Fruit fly (Drosophila melanogaster) whole organism, embryonic: Measurements from ENCODE around the gene Spec2.
A peak's percentile ranks its signal among the peaks of the same experiment; 100 is the strongest.

Experiments used
- Atf-2 ChIP-seq: fragments of 200-800 bp; sonication (Bioruptor generic); optimal IDR thresholded peaks from 2 replicates; lab custom pipeline; 2016; ENCODE audit warnings: missing biosample characterization, missing genetic modification characterization
- CG10321 ChIP-seq: fragments of 200-800 bp; sonication (Bioruptor generic); IDR thresholded peaks from 2 replicates; pipeline ENCODE4 v1.3.6; 2022; ENCODE audit warnings: missing biosample characterization, missing genetic modification characterization
- CG10654 ChIP-seq: fragments of 200-800 bp; sonication (Bioruptor generic); optimal IDR thresholded peaks from 2 replicates; lab custom pipeline; 2016; ENCODE audit warnings: missing biosample characterization, missing genetic modification characterization
- CG11560 ChIP-seq: fragments of 200-800 bp; sonication (Bioruptor generic); IDR thresholded peaks from 3 replicates; pipeline ENCODE4 v1.3.6; 2022; ENCODE audit warnings: missing biosample characterization, missing genetic modification characterization
- CG11695 ChIP-seq: fragments of 200-800 bp; sonication (Bioruptor generic); IDR thresholded peaks from 3 replicates; pipeline ENCODE4 v1.3.6; 2022; ENCODE audit warnings: missing biosample characterization, missing genetic modification characterization
- CG12236 ChIP-seq: fragments of 200-800 bp; sonication (Bioruptor generic); optimal IDR thresholded peaks from 2 replicates; lab custom pipeline; 2016; ENCODE audit warnings: missing biosample characterization, missing genetic modification characterization
- CG12391 ChIP-seq: fragments of 200-800 bp; sonication (Bioruptor generic); optimal IDR thresholded peaks from 3 replicates; lab custom pipeline; 2018; ENCODE audit warnings: missing biosample characterization, mild to moderate bottlenecking, missing genetic modification characterization, moderate library complexity
- CG12659 ChIP-seq: fragments of 200-800 bp; sonication (Bioruptor generic); optimal IDR thresholded peaks from 3 replicates; lab custom pipeline; 2017; ENCODE audit warnings: mild to moderate bottlenecking, missing biosample characterization, missing genetic modification reagents, missing genetic modification characterization
- CG1647 ChIP-seq: fragments of 200-800 bp; sonication (Bioruptor generic); optimal IDR thresholded peaks from 3 replicates; lab custom pipeline; 2016; ENCODE audit warnings: missing biosample characterization, missing genetic modification characterization
- CG16815 ChIP-seq: fragments of 200-800 bp; sonication (Bioruptor generic); optimal IDR thresholded peaks from 3 replicates; lab custom pipeline; 2017; ENCODE audit warnings: missing biosample characterization, mild to moderate bottlenecking, missing genetic modification characterization
- CG17186 ChIP-seq: fragments of 200-800 bp; sonication (Bioruptor generic); optimal IDR thresholded peaks from 3 replicates; lab custom pipeline; 2017; ENCODE audit warnings: missing biosample characterization, missing genetic modification reagents, missing genetic modification characterization
- CG17612 ChIP-seq: fragments of 200-800 bp; sonication (Bioruptor generic); IDR thresholded peaks from 2 replicates; pipeline ENCODE4 v1.3.6; 2022; ENCODE audit warnings: missing biosample characterization, missing genetic modification characterization
- CG17829 ChIP-seq: fragments of 200-800 bp; optimal IDR thresholded peaks from 2 replicates; lab custom pipeline; 2019; ENCODE audit warnings: missing biosample characterization, mild to moderate bottlenecking, missing genetic modification characterization, moderate library complexity
- CG1792 ChIP-seq: fragments of 200-800 bp; sonication (Bioruptor generic); optimal IDR thresholded peaks from 2 replicates; lab custom pipeline; 2016; ENCODE audit warnings: missing biosample characterization, missing genetic modification characterization
- CG18011 ChIP-seq: fragments of 200-800 bp; sonication (Bioruptor generic); optimal IDR thresholded peaks from 2 replicates; lab custom pipeline; 2017; ENCODE audit warnings: missing biosample characterization, missing genetic modification characterization, mild to moderate bottlenecking, moderate library complexity, missing genotype
- CG3065 ChIP-seq: fragments of 200-800 bp; sonication (Bioruptor generic); optimal IDR thresholded peaks from 2 replicates; lab custom pipeline; 2016; ENCODE audit warnings: missing biosample characterization, missing genetic modification characterization
- CG4424 ChIP-seq: fragments of 200-800 bp; sonication (Bioruptor generic); optimal IDR thresholded peaks from 3 replicates; lab custom pipeline; 2016; ENCODE audit warnings: missing biosample characterization, missing genetic modification characterization
- CG4820 ChIP-seq: fragments of 200-800 bp; sonication (Bioruptor generic); optimal IDR thresholded peaks from 3 replicates; lab custom pipeline; 2016; ENCODE audit warnings: missing biosample characterization, missing genetic modification characterization
- CG4854 ChIP-seq: fragments of 200-800 bp; sonication (Bioruptor generic); optimal IDR thresholded peaks from 2 replicates; lab custom pipeline; 2016; ENCODE audit warnings: missing biosample characterization, missing genetic modification characterization, inconsistent platforms
- CG6854 ChIP-seq: fragments of 200-800 bp; sonication (Bioruptor generic); optimal IDR thresholded peaks from 3 replicates; lab custom pipeline; 2017; ENCODE audit warnings: missing biosample characterization, mild to moderate bottlenecking, missing genetic modification characterization
- CTCF ChIP-seq: fragments of 200-800 bp; sonication (Bioruptor generic); optimal IDR thresholded peaks from 2 replicates; lab custom pipeline; 2017; ENCODE audit warnings: missing biosample characterization, mild to moderate bottlenecking, missing genetic modification characterization, moderate library complexity
- Doc2 ChIP-seq: fragments of 200-800 bp; sonication (Bioruptor generic); IDR thresholded peaks from 2 replicates; pipeline ENCODE4 v1.3.6; 2022; ENCODE audit warnings: missing biosample characterization, missing genetic modification characterization
- Dref ChIP-seq: fragments of 200-800 bp; sonication (Bioruptor generic); IDR thresholded peaks from 2 replicates; pipeline ENCODE4 v1.3.6; 2022; ENCODE audit warnings: missing biosample characterization, missing genetic modification characterization
- H2.0 ChIP-seq: fragments of 200-800 bp; sonication (Bioruptor generic); IDR thresholded peaks from 2 replicates; pipeline ENCODE4 v1.3.6; 2022; ENCODE audit warnings: missing biosample characterization, missing genetic modification characterization
- Hey ChIP-seq: fragments of 200-800 bp; sonication (Bioruptor generic); optimal IDR thresholded peaks from 3 replicates; lab custom pipeline; 2018; ENCODE audit warnings: missing biosample characterization, mild to moderate bottlenecking, missing genetic modification characterization
- Hmx ChIP-seq: fragments of 200-800 bp; sonication (Bioruptor generic); optimal IDR thresholded peaks from 2 replicates; lab custom pipeline; 2016; ENCODE audit warnings: missing biosample characterization, missing genetic modification characterization
- Hr39 ChIP-seq: fragments of >200 bp; optimal IDR thresholded peaks from 2 replicates; lab custom pipeline; 2017
- Lim3 ChIP-seq: fragments of 200-800 bp; sonication (Bioruptor generic); IDR thresholded peaks from 2 replicates; pipeline ENCODE4 v1.3.6; 2022; ENCODE audit warnings: missing biosample characterization, missing genetic modification characterization
- Med ChIP-seq: fragments of 200-800 bp; sonication (Bioruptor generic); peaks from one replicate; lab custom pipeline; 2016; ENCODE audit warnings: missing biosample characterization, missing genetic modification characterization, mild to moderate bottlenecking, inconsistent platforms, moderate library complexity
- NfI ChIP-seq: fragments of 200-800 bp; sonication (Bioruptor generic); optimal IDR thresholded peaks from 3 replicates; lab custom pipeline; 2018; ENCODE audit warnings: missing biosample characterization, mild to moderate bottlenecking, missing genetic modification characterization, moderate library complexity
- Ptx1 ChIP-seq: fragments of 200-800 bp; sonication (Bioruptor generic); IDR thresholded peaks from 2 replicates; pipeline ENCODE4 v1.3.6; 2022; ENCODE audit warnings: missing biosample characterization, missing genetic modification characterization
- Sry-δ ChIP-seq: fragments of 200-800 bp; sonication (Bioruptor generic); optimal IDR thresholded peaks from 2 replicates; lab custom pipeline; 2016; ENCODE audit warnings: missing biosample characterization, missing genetic modification characterization
- Stat92E ChIP-seq, 3 experiments: fragments of >200 bp in 2 of 3; fragments of 200-800 bp in 1 of 3; sonication (Bioruptor generic) in 1 of 3; optimal IDR thresholded peaks; 2 replicates each; lab custom pipeline; 2017 to 2019; ENCODE audit warnings: missing biosample characterization in 3 of 3, missing genetic modification characterization in 3 of 3, mild to moderate bottlenecking in 1 of 3, moderate library complexity in 1 of 3
- Vsx1 ChIP-seq: fragments of 200-800 bp; sonication (Bioruptor generic); optimal IDR thresholded peaks from 2 replicates; lab custom pipeline; 2017; ENCODE audit warnings: missing biosample characterization, mild to moderate bottlenecking, missing genetic modification characterization, missing genetic modification reagents
- ab ChIP-seq: fragments of 200-800 bp; sonication (Bioruptor generic); optimal IDR thresholded peaks from 2 replicates; lab custom pipeline; 2016; ENCODE audit warnings: missing biosample characterization, missing genetic modification characterization
- aop ChIP-seq: fragments of 200-800 bp; sonication (Bioruptor generic); IDR thresholded peaks from 2 replicates; pipeline ENCODE4 v1.3.6; 2022; ENCODE audit warnings: missing biosample characterization, missing genetic modification characterization
- bsh ChIP-seq, 2 experiments: fragments of 200-800 bp; sonication (Bioruptor generic); optimal IDR thresholded peaks; 2 replicates each; lab custom pipeline; 2017 to 2018; ENCODE audit warnings: mild to moderate bottlenecking in 2 of 2, missing biosample characterization in 2 of 2, missing genetic modification characterization in 2 of 2, moderate library complexity in 1 of 2
- crp ChIP-seq, 2 experiments: fragments of 200-800 bp; sonication (Bioruptor generic); optimal IDR thresholded peaks; 2 replicates in 1 of 2; 3 replicates in 1 of 2; lab custom pipeline; 2017; ENCODE audit warnings: missing biosample characterization in 2 of 2, missing genetic modification characterization in 2 of 2, mild to moderate bottlenecking in 1 of 2, moderate library complexity in 1 of 2
- emc ChIP-seq: fragments of 200-800 bp; sonication (Bioruptor generic); optimal IDR thresholded peaks from 2 replicates; lab custom pipeline; 2016; ENCODE audit warnings: missing biosample characterization, missing genetic modification characterization
- ems ChIP-seq: fragments of 200-800 bp; sonication (Bioruptor generic); optimal IDR thresholded peaks from 3 replicates; lab custom pipeline; 2016; ENCODE audit warnings: missing biosample characterization, missing genetic modification characterization
- en ChIP-seq: fragments of 200-800 bp; sonication (Bioruptor generic); optimal IDR thresholded peaks from 2 replicates; lab custom pipeline; 2016; ENCODE audit warnings: missing biosample characterization, missing genetic modification characterization
- gce ChIP-seq: fragments of 200-800 bp; sonication (Bioruptor generic); IDR thresholded peaks from 3 replicates; pipeline ENCODE4 v1.3.6; 2022; ENCODE audit warnings: missing biosample characterization, missing genetic modification characterization
- gcm ChIP-seq: fragments of 200-800 bp; sonication (Bioruptor generic); optimal IDR thresholded peaks from 2 replicates; lab custom pipeline; 2019; ENCODE audit warnings: missing biosample characterization, mild to moderate bottlenecking, missing genetic modification characterization, moderate library complexity
- gcm2 ChIP-seq: fragments of 200-800 bp; sonication (Bioruptor generic); optimal IDR thresholded peaks from 2 replicates; lab custom pipeline; 2016; ENCODE audit warnings: missing biosample characterization, missing genetic modification characterization
- h ChIP-seq: fragments of >200 bp; optimal IDR thresholded peaks from 2 replicates; lab custom pipeline; 2017
- nom ChIP-seq: fragments of 200-800 bp; sonication (Bioruptor generic); optimal IDR thresholded peaks from 2 replicates; lab custom pipeline; 2017; ENCODE audit warnings: missing biosample characterization, missing genetic modification characterization, mild to moderate bottlenecking, moderate library complexity, missing genetic modification reagents
- pros ChIP-seq: fragments of 200-800 bp; sonication (Bioruptor generic); optimal IDR thresholded peaks from 3 replicates; lab custom pipeline; 2019; ENCODE audit warnings: missing biosample characterization, mild to moderate bottlenecking, missing genetic modification characterization, moderate library complexity
- pzg ChIP-seq: fragments of 200-800 bp; sonication (Bioruptor generic); optimal IDR thresholded peaks from 3 replicates; lab custom pipeline; 2018; ENCODE audit warnings: missing biosample characterization, mild to moderate bottlenecking, missing genetic modification characterization, moderate library complexity
- seq ChIP-seq: fragments of 200-800 bp; sonication (Bioruptor generic); IDR thresholded peaks from 2 replicates; pipeline ENCODE4 v1.3.6; 2022; ENCODE audit warnings: missing biosample characterization, missing genetic modification characterization
- sim ChIP-seq: fragments of 200-800 bp; sonication (Bioruptor generic); IDR thresholded peaks from 2 replicates; pipeline ENCODE4 v1.3.6; 2022; ENCODE audit warnings: missing biosample characterization, missing genetic modification characterization
- slou ChIP-seq: fragments of 200-800 bp; sonication (Bioruptor generic); optimal IDR thresholded peaks from 3 replicates; lab custom pipeline; 2016; ENCODE audit warnings: missing biosample characterization, missing genetic modification characterization
- so ChIP-seq: fragments of 200-800 bp; sonication (Bioruptor generic); IDR thresholded peaks from 3 replicates; pipeline ENCODE4 v1.3.6; 2022; ENCODE audit warnings: missing biosample characterization, missing genetic modification characterization
- unc-4 ChIP-seq: fragments of 200-800 bp; sonication (Bioruptor generic); IDR thresholded peaks from 2 replicates; pipeline ENCODE4 v1.3.6; 2022; ENCODE audit warnings: missing biosample characterization, missing genetic modification characterization; ENCODE audit not compliant: partially characterized antibody
- vvl ChIP-seq: fragments of 200-800 bp; sonication (Bioruptor generic); IDR thresholded peaks from 2 replicates; pipeline ENCODE4 v1.3.6; 2022; ENCODE audit warnings: missing biosample characterization, missing genetic modification characterization

The Spec2 gene

dm6 chr3R:5632182-5632581 lies 8.3 kb upstream of the Spec2 start, which contains the start of gene CG31549:
TSS of gene CG31549 (plus strand) at chr3R:5632192.
- TF ChIP-seq h (lab: Kevin White, UChicago): no peak
- no peak for TF ChIP-seq ems
- no peak for TF ChIP-seq Lim3 (GFP tag; lab: Robert Waterston, UW)
- TF ChIP-seq unc-4: 0 out of 2 replicates have a peak, but pooled peaks have one; percentile 36
- TF ChIP-seq pzg: peak; percentile 28
- TF ChIP-seq Med (GFP tag; lab: Kevin White, UChicago): peak; percentile 80
- TF ChIP-seq CG4820 (GFP tag; lab: Kevin White, UChicago): no peak
- no peak for TF ChIP-seq CG17612 (GFP tag; lab: Robert Waterston, UW)
- no peak for TF ChIP-seq slou (GFP tag; lab: Kevin White, UChicago)
- TF ChIP-seq CG10321 (GFP tag; lab: Robert Waterston, UW): no peak
- no peak for TF ChIP-seq CG18011 (GFP tag; lab: Kevin White, UChicago)
- TF ChIP-seq CG11695 (GFP tag; lab: Robert Waterston, UW): no peak
- TF ChIP-seq CG4854 (GFP tag; lab: Kevin White, UChicago): no peak
- TF ChIP-seq Hmx (GFP tag; lab: Kevin White, UChicago): no peak
- TF ChIP-seq ab: no peak
- TF ChIP-seq CG11560 (tag; lab: Robert Waterston, UW): no peak
- no peak for TF ChIP-seq Vsx1
- TF ChIP-seq CG16815 (GFP tag; lab: Kevin White, UChicago): no peak
- TF ChIP-seq aop (GFP tag; lab: Robert Waterston, UW): no peak
- TF ChIP-seq seq (GFP tag; lab: Robert Waterston, UW): no peak
- TF ChIP-seq bsh (GFP tag; optimal IDR thresholded peaks at IDR 0.05; lab: Kevin White, UChicago): no peak
- TF ChIP-seq CG1792: no peak
- TF ChIP-seq CG6854 (GFP tag; lab: Kevin White, UChicago): no peak
- TF ChIP-seq CG1647 (GFP tag; lab: Kevin White, UChicago): no peak
- TF ChIP-seq so (GFP tag; lab: Robert Waterston, UW): no peak
- no peak for TF ChIP-seq Atf-2
- TF ChIP-seq vvl: no peak
- TF ChIP-seq gcm2 (GFP tag; lab: Kevin White, UChicago): no peak
- peak; percentile 49 for TF ChIP-seq Dref (GFP tag; lab: Robert Waterston, UW)
- TF ChIP-seq H2.0: no peak
- TF ChIP-seq CG12236: no peak
- TF ChIP-seq CG10654 (GFP tag; lab: Kevin White, UChicago): no peak
- TF ChIP-seq NfI: no peak
- TF ChIP-seq Hr39: no peak
- TF ChIP-seq Ptx1: no peak
- TF ChIP-seq Stat92E (GFP tag; optimal IDR thresholded peaks at IDR 0.05; lab: Kevin White, UChicago): no peak
- TF ChIP-seq Hey (tag; lab: Kevin White, UChicago): no peak
- TF ChIP-seq pros: no peak
- TF ChIP-seq CG17829 (tag; lab: Kevin White, UChicago): no peak
- no peak for TF ChIP-seq en (GFP tag; lab: Kevin White, UChicago)
- TF ChIP-seq CG12659 (GFP tag; lab: Kevin White, UChicago): no peak
- TF ChIP-seq gcm (GFP tag; lab: Kevin White, UChicago): no peak
- no peak for TF ChIP-seq CG17186
- no peak for TF ChIP-seq CG4424 (GFP tag; lab: Kevin White, UChicago)
- no peak for TF ChIP-seq emc
- no peak for TF ChIP-seq nom (GFP tag; lab: Kevin White, UChicago)
- TF ChIP-seq sim: no peak
- TF ChIP-seq CG3065 (GFP tag; lab: Kevin White, UChicago): no peak
- peak in 1 of 2 experiments; percentile 90 for TF ChIP-seq crp (GFP tag; optimal IDR thresholded peaks at IDR 0.05; lab: Kevin White, UChicago)
- no peak for TF ChIP-seq gce (GFP tag; lab: Robert Waterston, UW)
- no peak for TF ChIP-seq CTCF (GFP tag; lab: Kevin White, UChicago)
- TF ChIP-seq Sry-δ (GFP tag; lab: Kevin White, UChicago): no peak
- TF ChIP-seq CG12391 (tag; lab: Kevin White, UChicago): no peak
- no peak for TF ChIP-seq Doc2 (GFP tag; lab: Robert Waterston, UW)
